Fruit fly (Drosophila melanogaster) whole organism, embryonic: ENCODE measurements around the gene Tfb4.
A peak's percentile ranks its signal among the peaks of the same experiment; 100 is the strongest.

ENCODE experiments used
- Atf3 ChIP-seq: fragments of 200-800 bp; sonication (Bioruptor generic); optimal IDR thresholded peaks from 3 replicates; lab custom pipeline; 2016; ENCODE audit warnings: missing biosample characterization, missing genetic modification characterization
- CG10366 ChIP-seq: fragments of 200-800 bp; sonication (Bioruptor generic); IDR thresholded peaks from 2 replicates; pipeline ENCODE4 v1.3.6; 2022; ENCODE audit warnings: missing biosample characterization, missing genetic modification characterization
- CG10959 ChIP-seq: fragments of 200-800 bp; sonication (Bioruptor generic); IDR thresholded peaks from 2 replicates; pipeline ENCODE4 v1.3.6; 2022; ENCODE audit warnings: missing biosample characterization, missing genetic modification characterization
- CG11504 ChIP-seq: fragments of 200-800 bp; sonication (Bioruptor generic); optimal IDR thresholded peaks from 3 replicates; lab custom pipeline; 2019; ENCODE audit warnings: missing biosample characterization, mild to moderate bottlenecking, missing genetic modification characterization, moderate library complexity
- CG1233 ChIP-seq: fragments of 200-800 bp; sonication (Bioruptor generic); optimal IDR thresholded peaks from 4 replicates; lab custom pipeline; 2018; ENCODE audit warnings: missing biosample characterization, mild to moderate bottlenecking, missing genetic modification characterization
- CG13775 ChIP-seq: fragments of 200-800 bp; sonication (Bioruptor generic); optimal IDR thresholded peaks from 3 replicates; lab custom pipeline; 2017; ENCODE audit warnings: missing biosample characterization, mild to moderate bottlenecking, missing genetic modification characterization
- CG14014 ChIP-seq: fragments of 200-800 bp; sonication (Bioruptor generic); IDR thresholded peaks from 2 replicates; pipeline ENCODE4 v1.3.6; 2022; ENCODE audit warnings: missing biosample characterization, missing genetic modification characterization
- CG1603 ChIP-seq: fragments of 200-800 bp; sonication (Bioruptor generic); optimal IDR thresholded peaks from 2 replicates; lab custom pipeline; 2019; ENCODE audit warnings: missing biosample characterization, mild to moderate bottlenecking, missing genetic modification characterization, moderate library complexity
- CG16779 ChIP-seq: fragments of 200-800 bp; sonication (Bioruptor generic); IDR thresholded peaks from 2 replicates; pipeline ENCODE4 v1.3.6; 2022; ENCODE audit warnings: missing biosample characterization, missing genetic modification characterization
- CG16863 ChIP-seq: fragments of 200-800 bp; sonication (Bioruptor generic); optimal IDR thresholded peaks from 3 replicates; lab custom pipeline; 2016; ENCODE audit warnings: missing biosample characterization, missing genetic modification characterization
- CG17802 ChIP-seq: fragments of 200-800 bp; sonication (Bioruptor generic); optimal IDR thresholded peaks from 2 replicates; lab custom pipeline; 2018; ENCODE audit warnings: missing biosample characterization, mild to moderate bottlenecking, missing genetic modification characterization, moderate library complexity
- CG2116 ChIP-seq: fragments of 200-800 bp; sonication (Bioruptor generic); optimal IDR thresholded peaks from 3 replicates; lab custom pipeline; 2018; ENCODE audit warnings: missing biosample characterization, mild to moderate bottlenecking, missing genetic modification characterization
- CG2202 ChIP-seq: fragments of 200-800 bp; sonication (Bioruptor generic); optimal IDR thresholded peaks from 2 replicates; lab custom pipeline; 2018; ENCODE audit warnings: missing biosample characterization, mild to moderate bottlenecking, missing genetic modification characterization
- CG30431 ChIP-seq: fragments of 200-800 bp; sonication (Bioruptor generic); optimal IDR thresholded peaks from 2 replicates; lab custom pipeline; 2017; ENCODE audit warnings: missing biosample characterization, missing genetic modification characterization
- CG32772 ChIP-seq: fragments of 200-800 bp; sonication (Bioruptor generic); IDR thresholded peaks from 2 replicates; pipeline ENCODE4 v1.3.6; 2022; ENCODE audit warnings: missing biosample characterization, missing genetic modification characterization
- CG4282 ChIP-seq: fragments of 200-800 bp; sonication (Bioruptor generic); optimal IDR thresholded peaks from 2 replicates; lab custom pipeline; 2016; ENCODE audit warnings: missing biosample characterization, missing genetic modification characterization
- CG6854 ChIP-seq: fragments of 200-800 bp; sonication (Bioruptor generic); optimal IDR thresholded peaks from 3 replicates; lab custom pipeline; 2017; ENCODE audit warnings: missing biosample characterization, mild to moderate bottlenecking, missing genetic modification characterization
- CG7839 ChIP-seq: fragments of 200-800 bp; sonication (Bioruptor generic); optimal IDR thresholded peaks from 3 replicates; lab custom pipeline; 2018; ENCODE audit warnings: missing biosample characterization, mild to moderate bottlenecking, missing genetic modification characterization, moderate library complexity
- CG8944 ChIP-seq: fragments of 200-800 bp; sonication (Bioruptor generic); optimal IDR thresholded peaks from 3 replicates; lab custom pipeline; 2016; ENCODE audit warnings: missing biosample characterization, missing genetic modification characterization
- Dad ChIP-seq: fragments of 200-800 bp; sonication (Bioruptor generic); optimal IDR thresholded peaks from 3 replicates; lab custom pipeline; 2016; ENCODE audit warnings: missing biosample characterization, missing genetic modification characterization
- H2.0 ChIP-seq: fragments of 200-800 bp; sonication (Bioruptor generic); IDR thresholded peaks from 2 replicates; pipeline ENCODE4 v1.3.6; 2022; ENCODE audit warnings: missing biosample characterization, missing genetic modification characterization
- MESR4 ChIP-seq: fragments of 200-800 bp; sonication (Bioruptor generic); optimal IDR thresholded peaks from 2 replicates; lab custom pipeline; 2018; ENCODE audit warnings: missing biosample characterization, mild to moderate bottlenecking, missing genetic modification characterization, moderate library complexity
- MTF-1 ChIP-seq: fragments of 200-800 bp; sonication (Bioruptor generic); optimal IDR thresholded peaks from 2 replicates; lab custom pipeline; 2018; ENCODE audit warnings: missing biosample characterization, mild to moderate bottlenecking, missing genetic modification characterization, borderline replicate concordance
- Max ChIP-seq: fragments of 200-800 bp; sonication (Bioruptor generic); optimal IDR thresholded peaks from 2 replicates; lab custom pipeline; 2016; ENCODE audit warnings: missing biosample characterization, mild to moderate bottlenecking, missing genetic modification characterization
- Nf-YB ChIP-seq: fragments of 200-800 bp; sonication (Bioruptor generic); optimal IDR thresholded peaks from 3 replicates; lab custom pipeline; 2019; ENCODE audit warnings: missing biosample characterization, mild to moderate bottlenecking, missing genetic modification characterization, moderate library complexity
- NfI ChIP-seq: fragments of 200-800 bp; sonication (Bioruptor generic); optimal IDR thresholded peaks from 3 replicates; lab custom pipeline; 2018; ENCODE audit warnings: missing biosample characterization, mild to moderate bottlenecking, missing genetic modification characterization, moderate library complexity
- Sox102F ChIP-seq: fragments of 200-800 bp; sonication (Bioruptor generic); optimal IDR thresholded peaks from 2 replicates; lab custom pipeline; 2018; ENCODE audit warnings: missing biosample characterization, mild to moderate bottlenecking, missing genetic modification characterization, moderate library complexity
- Sry-δ ChIP-seq: fragments of 200-800 bp; sonication (Bioruptor generic); optimal IDR thresholded peaks from 2 replicates; lab custom pipeline; 2016; ENCODE audit warnings: missing biosample characterization, missing genetic modification characterization
- TFAM ChIP-seq: fragments of 200-800 bp; sonication (Bioruptor generic); optimal IDR thresholded peaks from 2 replicates; lab custom pipeline; 2017; ENCODE audit warnings: missing biosample characterization, missing genetic modification characterization, inconsistent platforms
- Trl ChIP-seq, 3 experiments: fragments of >200 bp in 2 of 3; fragments of 200-800 bp in 1 of 3; sonication (Bioruptor generic) in 1 of 3; optimal IDR thresholded peaks; 2 replicates in 1 of 3; 3 replicates in 2 of 3; lab custom pipeline; 2016 to 2017; ENCODE audit warnings: missing biosample characterization in 1 of 3, missing genetic modification characterization in 1 of 3
- bigmax ChIP-seq: fragments of 200-800 bp; sonication (Bioruptor generic); optimal IDR thresholded peaks from 2 replicates; lab custom pipeline; 2018; ENCODE audit warnings: missing biosample characterization, mild to moderate bottlenecking, missing genetic modification characterization
- cato ChIP-seq: fragments of 200-800 bp; sonication (Bioruptor generic); optimal IDR thresholded peaks from 2 replicates; lab custom pipeline; 2016; ENCODE audit warnings: missing biosample characterization, missing genetic modification characterization, borderline replicate concordance
- crc ChIP-seq: fragments of 200-800 bp; sonication (Bioruptor generic); optimal IDR thresholded peaks from 2 replicates; lab custom pipeline; 2016; ENCODE audit warnings: missing biosample characterization, missing genetic modification characterization
- dm ChIP-seq: fragments of 200-800 bp; sonication (Bioruptor generic); optimal IDR thresholded peaks from 3 replicates; lab custom pipeline; 2016; ENCODE audit warnings: missing biosample characterization, missing genetic modification characterization
- dysf ChIP-seq: fragments of 200-800 bp; sonication (Bioruptor generic); IDR thresholded peaks from 3 replicates; pipeline ENCODE4 v1.3.6; 2022; ENCODE audit warnings: missing biosample characterization, missing genetic modification characterization
- en ChIP-seq: fragments of 200-800 bp; sonication (Bioruptor generic); optimal IDR thresholded peaks from 2 replicates; lab custom pipeline; 2016; ENCODE audit warnings: missing biosample characterization, missing genetic modification characterization
- ham ChIP-seq: fragments of 200-800 bp; sonication (Bioruptor generic); IDR thresholded peaks from 2 replicates; pipeline ENCODE4 v1.3.6; 2022; ENCODE audit warnings: missing biosample characterization, missing genetic modification characterization
- inv ChIP-seq: fragments of 200-800 bp; sonication (Bioruptor generic); IDR thresholded peaks from 2 replicates; pipeline ENCODE4 v1.3.6; 2022; ENCODE audit warnings: missing biosample characterization, missing genetic modification characterization; ENCODE audit not compliant: partially characterized antibody
- kay ChIP-seq: fragments of 200-800 bp; sonication (Bioruptor generic); optimal IDR thresholded peaks from 2 replicates; lab custom pipeline; 2016; ENCODE audit warnings: missing biosample characterization, missing genetic modification characterization
- org-1 ChIP-seq: fragments of 200-800 bp; sonication (Bioruptor generic); optimal IDR thresholded peaks from 2 replicates; lab custom pipeline; 2017; ENCODE audit warnings: missing biosample characterization, missing genetic modification characterization
- p53 ChIP-seq: fragments of 200-800 bp; sonication (Bioruptor generic); optimal IDR thresholded peaks from 2 replicates; lab custom pipeline; 2016; ENCODE audit warnings: missing biosample characterization, missing genetic modification characterization
- psq ChIP-seq: fragments of 200-800 bp; sonication (Bioruptor generic); optimal IDR thresholded peaks from 2 replicates; lab custom pipeline; 2017; ENCODE audit warnings: missing biosample characterization, missing genetic modification characterization
- rib ChIP-seq: fragments of 200-800 bp; sonication (Bioruptor generic); IDR thresholded peaks from 2 replicates; pipeline ENCODE4 v1.3.6; 2022; ENCODE audit warnings: missing biosample characterization, missing genetic modification characterization
- sima ChIP-seq: fragments of 200-800 bp; sonication (Bioruptor generic); optimal IDR thresholded peaks from 2 replicates; lab custom pipeline; 2016; ENCODE audit warnings: missing biosample characterization, missing genetic modification characterization
- slbo ChIP-seq: fragments of 200-800 bp; sonication (Bioruptor generic); IDR thresholded peaks from 2 replicates; pipeline ENCODE4 v1.3.6; 2022; ENCODE audit warnings: missing biosample characterization, missing genetic modification characterization
- sr ChIP-seq: fragments of 200-800 bp; sonication (Bioruptor generic); IDR thresholded peaks from 3 replicates; pipeline ENCODE4 v1.3.6; 2022; ENCODE audit warnings: missing biosample characterization, missing genetic modification characterization
- ssp ChIP-seq: fragments of 200-800 bp; sonication (Bioruptor generic); IDR thresholded peaks from 2 replicates; pipeline ENCODE4 v1.3.6; 2022; ENCODE audit warnings: missing biosample characterization, missing genetic modification characterization
- stc ChIP-seq: fragments of 200-800 bp; sonication (Bioruptor generic); IDR thresholded peaks from 2 replicates; pipeline ENCODE4 v1.3.6; 2022; ENCODE audit warnings: missing biosample characterization, missing genetic modification characterization
- tap ChIP-seq: fragments of 200-800 bp; optimal IDR thresholded peaks from 3 replicates; lab custom pipeline; 2019; ENCODE audit warnings: missing biosample characterization, mild to moderate bottlenecking, missing genetic modification characterization, moderate library complexity
- ttk ChIP-seq: fragments of 200-800 bp; sonication (Bioruptor generic); IDR thresholded peaks from 2 replicates; pipeline ENCODE4 v2.1.2; 2022; ENCODE audit warnings: missing biosample characterization, missing genetic modification characterization

The Tfb4 gene

DNA sequence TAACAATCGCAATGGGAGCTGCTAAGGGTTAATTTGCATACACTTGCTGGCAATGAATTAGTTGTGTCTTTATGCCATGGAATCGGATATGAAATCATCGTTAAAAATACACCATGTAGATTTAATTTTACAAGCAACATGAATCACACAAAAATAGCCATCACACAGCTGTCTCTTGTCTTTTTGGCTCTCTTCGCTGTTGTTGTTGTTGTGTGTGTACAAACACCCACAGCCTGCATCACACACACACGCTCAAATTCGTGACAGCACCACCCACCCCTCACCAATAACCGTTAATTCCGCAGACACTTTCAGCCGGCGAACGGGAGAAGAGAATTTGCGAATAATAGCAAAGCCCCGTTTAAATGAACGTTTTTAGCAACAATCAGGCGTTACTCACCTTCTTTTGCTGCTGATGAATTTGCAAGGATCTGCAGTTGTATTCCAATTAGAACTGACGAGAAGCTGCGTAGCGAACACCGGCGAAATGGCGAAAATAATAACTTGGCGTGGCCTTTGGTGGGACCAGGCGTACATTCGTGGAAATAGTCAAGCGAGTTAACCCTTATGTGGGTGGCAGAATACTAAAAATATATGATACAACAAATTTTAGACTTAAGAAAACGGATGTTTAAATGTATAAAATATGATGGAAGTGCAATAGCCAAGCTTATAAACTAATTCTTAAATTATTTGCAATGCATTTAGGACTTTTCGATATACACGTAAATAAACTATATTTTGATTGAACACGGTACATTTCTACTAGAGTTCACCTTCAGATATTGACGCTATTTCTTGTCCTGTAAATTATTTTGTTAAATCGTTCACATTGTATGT, 7.4 kb upstream of the Tfb4 start, which contains the start of gene capt (continued):
- TF ChIP-seq CG8944 (GFP tag; lab: Kevin White, UChicago): no peak
- no peak for TF ChIP-seq Dad (GFP tag; lab: Kevin White, UChicago)
- no peak for TF ChIP-seq psq (GFP tag; lab: Kevin White, UChicago)
- TF ChIP-seq MESR4: peak; percentile 51
- no peak for TF ChIP-seq CG7839
- peak; percentile 12 for TF ChIP-seq CG16863 (GFP tag; lab: Kevin White, UChicago)
- TF ChIP-seq tap (tag; lab: Kevin White, UChicago): no peak
- TF ChIP-seq slbo (GFP tag; lab: Robert Waterston, UW): peak; percentile 68
- TF ChIP-seq dysf (GFP tag; lab: Robert Waterston, UW): peak; percentile 61; the same call in 1 of the 3 replicates
- no peak for TF ChIP-seq CG11504
- TF ChIP-seq CG16779: no peak
- no peak for TF ChIP-seq cato (GFP tag; lab: Kevin White, UChicago)
- no peak for TF ChIP-seq CG4282 (GFP tag; lab: Kevin White, UChicago)
- TF ChIP-seq Trl (optimal IDR thresholded peaks at IDR 0.05; lab: Kevin White, UChicago): peak in 1 of 2 experiments; percentile 30
- TF ChIP-seq Trl (GFP tag; optimal IDR thresholded peaks at IDR 0.05; lab: Kevin White, UChicago): no peak
- peak; percentile 26; the same call in 1 of the 2 replicates for TF ChIP-seq CG32772 (GFP tag; lab: Robert Waterston, UW)
- no peak for TF ChIP-seq CG1233 (GFP tag; lab: Kevin White, UChicago)
- peak; percentile 89 for TF ChIP-seq CG10959 (GFP tag; lab: Robert Waterston, UW)
- TF ChIP-seq Sox102F (GFP tag; lab: Kevin White, UChicago): no peak
- TF ChIP-seq sr (GFP tag; lab: Robert Waterston, UW): peak; percentile 86
- TF ChIP-seq Atf3 (GFP tag; lab: Kevin White, UChicago): no peak
- TF ChIP-seq NfI (GFP tag; lab: Kevin White, UChicago): no peak
- TF ChIP-seq CG6854 (GFP tag; lab: Kevin White, UChicago): no peak
- peak; percentile 88 for TF ChIP-seq rib (GFP tag; lab: Robert Waterston, UW)
- TF ChIP-seq bigmax (GFP tag; lab: Kevin White, UChicago): peak; percentile 52
- TF ChIP-seq ttk (GFP tag; lab: Robert Waterston, UW): no peak
- no peak for TF ChIP-seq p53 (GFP tag; lab: Kevin White, UChicago)
- TF ChIP-seq TFAM (GFP tag; lab: Kevin White, UChicago): no peak
- no peak for TF ChIP-seq CG17802 (tag; lab: Kevin White, UChicago)
- TF ChIP-seq CG10366 (GFP tag; lab: Robert Waterston, UW): peak; percentile 14; the same call in 1 of the 2 replicates
- TF ChIP-seq Nf-YB: no peak
- TF ChIP-seq Sry-δ: no peak
- peak; percentile 69 for TF ChIP-seq kay (GFP tag; lab: Kevin White, UChicago)
- no peak for TF ChIP-seq MTF-1 (GFP tag; lab: Kevin White, UChicago)
- TF ChIP-seq CG1603 (tag; lab: Kevin White, UChicago): peak; percentile 39
- TF ChIP-seq H2.0 (GFP tag; lab: Robert Waterston, UW): 0 out of 2 replicates have a peak, but pooled peaks have one; percentile 7
- no peak for TF ChIP-seq crc
- TF ChIP-seq org-1 (GFP tag; lab: Kevin White, UChicago): no peak
- no peak for TF ChIP-seq ham (GFP tag; lab: Robert Waterston, UW)
- no peak for TF ChIP-seq CG30431 (GFP tag; lab: Kevin White, UChicago)
- TF ChIP-seq ssp (GFP tag; lab: Robert Waterston, UW): peak; percentile 41
- peak; percentile 6 for TF ChIP-seq CG2116 (GFP tag; lab: Kevin White, UChicago)
- no peak for TF ChIP-seq inv (GFP tag; lab: Robert Waterston, UW)
- peak; percentile 16 for TF ChIP-seq dm (GFP tag; lab: Kevin White, UChicago)
- TF ChIP-seq stc (GFP tag; lab: Robert Waterston, UW): no peak
- no peak for TF ChIP-seq CG14014 (GFP tag; lab: Robert Waterston, UW)
- TF ChIP-seq sima (GFP tag; lab: Kevin White, UChicago): no peak
- no peak for TF ChIP-seq en
- TF ChIP-seq CG2202 (tag; lab: Kevin White, UChicago): no peak
- TF ChIP-seq Max: no peak
- TF ChIP-seq CG13775: peak; percentile 45
